Worm (Caenorhabditis elegans) whole organism, early embryonic: ENCODE measurements around the gene twk-7.

ENCODE experiments used
- B0310.2 ChIP-seq: sonication (generic microtip); optimal IDR thresholded peaks from 2 replicates; lab custom pipeline; 2016; ENCODE audit warnings: mild to moderate bottlenecking, missing genetic modification characterization, missing compliant biosample characterization
- aly-1 ChIP-seq: sonication (generic microtip); optimal IDR thresholded peaks from 2 replicates; lab custom pipeline; 2016; ENCODE audit warnings: missing genetic modification characterization, missing compliant biosample characterization
- ama-1 ChIP-seq: fragments of 150-350 bp; optimal IDR thresholded peaks from 2 replicates; lab custom pipeline; 2014
- ceh-13 ChIP-seq: fragments of 200-800 bp; sonication (Bioruptor generic); optimal IDR thresholded peaks from 2 replicates; lab custom pipeline; 2018; ENCODE audit warnings: mild to moderate bottlenecking, missing genetic modification characterization, missing compliant biosample characterization
- ets-7 ChIP-seq: sonication (generic microtip); optimal IDR thresholded peaks from 2 replicates; lab custom pipeline; 2016; ENCODE audit warnings: missing genotype, missing genetic modification characterization, missing compliant biosample characterization
- flt-1 ChIP-seq: fragments of 200-800 bp; sonication (Bioruptor generic); IDR thresholded peaks from 2 replicates; pipeline ENCODE4 v1.3.6; 2022; ENCODE audit warnings: missing genetic modification characterization, missing compliant biosample characterization
- hmg-4 ChIP-seq: fragments of 200-800 bp; sonication (Bioruptor generic); optimal IDR thresholded peaks from 2 replicates; lab custom pipeline; 2018; ENCODE audit warnings: mild to moderate bottlenecking, missing genetic modification characterization, missing compliant biosample characterization
- sea-1 ChIP-seq: fragments of 200-800 bp; sonication (Bioruptor generic); conservative IDR thresholded peaks from 2 replicates; pipeline ENCODE4 v1.3.6; 2022; ENCODE audit warnings: missing genetic modification characterization, missing compliant biosample characterization
- tbx-37 ChIP-seq: fragments of 200-800 bp; sonication (Bioruptor generic); conservative IDR thresholded peaks from 2 replicates; pipeline ENCODE4 v1.3.6; 2022; ENCODE audit warnings: missing genetic modification reagents, missing genetic modification characterization, missing compliant biosample characterization
- tra-4 ChIP-seq: sonication (generic microtip); optimal IDR thresholded peaks from 2 replicates; lab custom pipeline; 2017; ENCODE audit warnings: missing genetic modification characterization, missing compliant biosample characterization

- TF ChIP-seq tbx-37 (GFP tag; lab: Robert Waterston, UW) (no peak), ama-1 (lab: Kevin White, UChicago) (no peak), ceh-13 (GFP tag; lab: Kevin White, UChicago) (no peak), flt-1 (no peak), aly-1 (no peak), B0310.2 (no peak), sea-1 (GFP tag; lab: Robert Waterston, UW) (no peak), hmg-4 (GFP tag; lab: Kevin White, UChicago) (no peak), tra-4 (tag; lab: Kevin White, UChicago) (no peak), ets-7 (tag; lab: Kevin White, UChicago) (no peak)
Measured at ce11 chrIII:8689655-8690054, 46.1 kb upstream of the twk-7 start, which contains the start of gene B0303.4.
